Worm (Caenorhabditis elegans): ENCODE results near the gene F47B8.10.

F47B8.10 gene

DNA sequence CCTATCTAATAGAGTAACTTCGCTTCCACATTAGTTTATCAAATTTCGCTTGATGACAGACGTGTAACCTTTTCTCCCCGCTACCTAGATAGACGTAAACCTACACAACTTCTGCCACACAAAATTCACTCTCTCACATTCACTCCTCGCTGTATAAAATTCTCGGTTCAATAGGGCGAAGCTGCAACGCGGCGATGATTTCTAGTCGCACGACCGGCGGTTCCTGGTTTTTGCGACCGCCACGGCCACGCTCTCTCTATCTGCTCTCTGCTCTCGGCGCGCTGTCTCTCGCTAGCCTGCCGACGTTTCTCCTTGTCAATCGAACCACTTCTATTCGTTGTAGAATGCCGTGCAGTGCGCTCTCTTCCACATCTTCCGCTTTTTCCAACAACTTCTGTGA is 9.2 kb downstream of the F47B8.10 start:
- TF ChIP-seq tab-1 (GFP tag; IDR thresholded peaks at IDR 0.05) (no peak), flt-1 (GFP tag; IDR thresholded peaks at IDR 0.05) (peak; percentile 35; the same call in 1 of the 2 replicates)

DNA sequence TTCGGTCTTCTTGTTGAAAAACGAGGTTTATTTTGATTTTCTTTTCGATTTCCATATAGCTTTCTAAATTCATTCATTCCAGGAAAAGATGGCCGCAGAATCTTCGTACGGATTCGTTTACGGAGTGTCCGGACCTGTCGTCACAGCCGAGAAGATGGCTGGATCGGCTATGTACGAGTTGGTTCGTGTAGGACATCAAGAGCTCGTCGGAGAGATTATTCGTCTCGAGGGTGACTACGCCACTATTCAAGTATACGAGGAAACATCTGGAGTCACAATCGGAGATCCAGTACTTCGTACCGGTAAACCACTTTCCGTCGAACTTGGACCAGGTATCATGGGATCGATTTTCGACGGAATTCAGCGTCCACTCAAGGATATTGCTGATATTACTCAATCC is 9.9 kb downstream of the F47B8.10 start, which contains the start of gene vha-13:
TSS of gene vha-13 (plus strand) at position 81 of the 400 bp plus-strand sequence.
- TF ChIP-seq ref-1 (GFP tag; conservative IDR thresholded peaks at IDR 0.05) = no peak
- TF ChIP-seq T22C8.4 (GFP tag; IDR thresholded peaks at IDR 0.05) = no peak
- no peak for TF ChIP-seq ztf-23 (GFP tag; IDR thresholded peaks at IDR 0.05)
- no peak for TF ChIP-seq cog-1 (tag; optimal IDR thresholded peaks at IDR 0.05)
- TF ChIP-seq klf-2 (GFP tag; conservative IDR thresholded peaks at IDR 0.05) = no peak
- no peak for TF ChIP-seq ztf-29 (GFP tag; IDR thresholded peaks at IDR 0.05)
- TF ChIP-seq tab-1 (GFP tag; IDR thresholded peaks at IDR 0.05) = no peak
- no peak for TF ChIP-seq flt-1 (GFP tag; IDR thresholded peaks at IDR 0.05)
- no peak for TF ChIP-seq med-1 (GFP tag; optimal IDR thresholded peaks at IDR 0.05; ENCODE audit: insufficient read depth)

DNA sequence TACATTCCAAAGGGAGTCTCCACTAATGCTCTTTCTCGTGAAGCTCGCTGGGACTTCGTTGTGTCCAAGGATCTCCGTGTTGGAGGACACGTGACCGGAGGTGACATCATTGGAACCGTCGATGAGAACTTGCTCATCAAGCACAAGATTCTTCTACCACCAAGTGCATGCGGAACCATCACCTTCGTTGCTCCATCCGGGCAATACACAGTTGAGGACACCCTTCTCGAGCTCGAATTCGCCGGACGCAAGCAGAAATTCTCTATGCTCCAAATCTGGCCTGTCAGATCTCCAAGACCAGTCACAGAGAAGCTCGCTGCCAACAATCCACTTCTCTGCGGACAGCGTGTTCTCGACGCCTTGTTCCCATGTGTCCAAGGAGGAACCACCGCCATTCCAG is 10.3 kb downstream of the F47B8.10 start:
- no peak for TF ChIP-seq ref-1 (GFP tag; conservative IDR thresholded peaks at IDR 0.05)
- 0 out of 2 replicates have a peak, but pooled peaks have one; percentile 57 for TF ChIP-seq flt-1 (GFP tag; IDR thresholded peaks at IDR 0.05)

DNA sequence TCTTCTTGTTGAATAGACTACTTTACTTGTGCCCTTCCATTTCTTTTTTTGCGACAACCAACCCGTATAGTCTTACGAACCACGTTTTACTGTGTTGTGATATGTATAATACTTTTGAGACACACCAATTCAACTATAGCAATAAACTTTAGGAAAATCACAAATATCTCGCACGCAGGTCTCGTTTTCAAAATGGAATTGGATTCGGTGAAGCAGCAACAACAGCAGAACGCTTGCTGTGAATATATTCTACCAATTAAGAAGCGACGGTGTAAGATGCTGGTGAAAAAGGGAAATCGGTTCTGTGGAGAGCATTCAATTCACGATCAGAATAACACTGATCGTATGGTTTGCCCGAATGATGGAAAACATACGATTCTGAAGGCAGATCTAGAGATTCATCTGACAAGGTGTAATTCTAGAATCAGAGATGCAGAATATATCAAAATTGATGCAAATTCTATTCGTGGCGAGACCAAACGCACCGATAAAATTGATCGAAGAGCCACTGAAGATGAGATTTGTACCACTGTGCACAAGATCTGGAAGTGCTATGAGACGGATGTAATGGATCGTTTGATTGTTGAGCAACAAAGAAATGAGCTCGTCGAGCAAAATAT is 12.6 kb downstream of the F47B8.10 start, which contains the start of gene Y49A3A.3:
TSS of gene Y49A3A.3 (plus strand) at position 153 of the 620 bp plus-strand sequence.
- TF ChIP-seq T22C8.4 (GFP tag; IDR thresholded peaks at IDR 0.05) = no peak
- no peak for TF ChIP-seq tab-1 (GFP tag; IDR thresholded peaks at IDR 0.05)
- TF ChIP-seq klf-2 (GFP tag; conservative IDR thresholded peaks at IDR 0.05) = no peak
- no peak for TF ChIP-seq flt-1 (GFP tag; IDR thresholded peaks at IDR 0.05)
- TF ChIP-seq ztf-23 (GFP tag; IDR thresholded peaks at IDR 0.05) = no peak
- no peak for TF ChIP-seq med-1 (GFP tag; optimal IDR thresholded peaks at IDR 0.05; ENCODE audit: insufficient read depth)
- no peak for TF ChIP-seq cog-1 (tag; optimal IDR thresholded peaks at IDR 0.05)
- no peak for TF ChIP-seq ztf-29 (GFP tag; IDR thresholded peaks at IDR 0.05)
- no peak for TF ChIP-seq ref-1 (GFP tag; conservative IDR thresholded peaks at IDR 0.05)

DNA sequence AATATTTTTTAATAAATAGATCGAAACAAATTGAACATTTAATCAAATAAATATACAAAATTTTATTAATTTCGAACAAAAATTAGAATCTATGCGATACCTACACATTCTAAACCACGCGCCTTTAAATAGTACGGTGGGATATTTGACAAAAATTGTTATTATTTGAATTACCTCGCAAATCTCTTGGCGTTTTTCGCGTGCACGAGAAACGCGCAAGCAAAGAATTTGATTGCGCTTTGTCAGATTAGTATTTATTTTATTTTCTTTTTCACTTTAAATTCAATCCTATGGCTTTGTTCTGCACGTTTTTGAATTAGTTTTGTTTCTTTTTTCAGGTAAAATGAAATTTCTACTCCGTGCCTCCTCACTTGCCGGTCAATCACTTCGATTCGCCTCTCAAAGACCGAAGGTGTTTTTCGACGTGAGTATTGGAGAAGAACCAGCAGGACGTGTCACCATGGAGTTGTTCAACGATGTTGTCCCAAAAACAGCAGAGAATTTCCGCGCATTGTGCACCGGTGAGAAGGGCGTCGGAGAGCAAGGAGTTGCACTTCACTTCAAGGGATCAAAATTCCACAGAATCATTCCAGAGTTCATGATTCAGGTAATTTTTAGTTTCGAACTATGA is 14.1 kb downstream of the F47B8.10 start, which contains the start of gene cyn-1:
TSS of gene cyn-1 (plus strand) at position 339 of the 631 bp plus-strand sequence.
- TF ChIP-seq cog-1 (tag; optimal IDR thresholded peaks at IDR 0.05) (peak; percentile 2), ref-1 (GFP tag; conservative IDR thresholded peaks at IDR 0.05) (no peak), med-1 (GFP tag; optimal IDR thresholded peaks at IDR 0.05; ENCODE audit: insufficient read depth) (no peak), tab-1 (GFP tag; IDR thresholded peaks at IDR 0.05) (no peak), flt-1 (GFP tag; IDR thresholded peaks at IDR 0.05) (0 out of 2 replicates have a peak, but pooled peaks have one; percentile 34), T22C8.4 (GFP tag; IDR thresholded peaks at IDR 0.05) (no peak), ztf-29 (GFP tag; IDR thresholded peaks at IDR 0.05) (no peak), ztf-23 (GFP tag; IDR thresholded peaks at IDR 0.05) (no peak), klf-2 (GFP tag; conservative IDR thresholded peaks at IDR 0.05) (no peak)

DNA sequence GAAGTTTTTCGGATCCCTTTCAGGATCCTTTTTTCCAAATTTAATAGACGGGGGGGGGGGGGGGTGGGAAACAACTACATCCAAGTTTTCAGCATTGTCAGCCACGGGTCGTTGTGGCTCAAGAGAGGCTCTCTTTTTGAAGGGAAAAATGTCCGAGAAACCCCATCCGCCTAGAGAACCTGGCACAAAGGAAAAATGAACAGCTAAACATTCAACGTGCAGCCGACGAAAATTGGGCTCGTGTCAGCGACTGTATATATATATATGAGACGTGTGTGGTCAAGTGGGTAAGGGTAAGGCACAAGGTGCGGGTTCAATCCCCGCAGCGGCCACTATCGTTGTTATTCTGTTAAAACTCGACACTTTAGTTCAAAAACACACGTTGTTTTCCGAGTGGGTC is 16.8 kb downstream of the F47B8.10 start, which contains the start of gene Y49A3A.4:
TSS of gene Y49A3A.4 (minus strand) at position 314 of the 400 bp plus-strand sequence.
- TF ChIP-seq cog-1 (tag; optimal IDR thresholded peaks at IDR 0.05) (no peak), ref-1 (GFP tag; conservative IDR thresholded peaks at IDR 0.05) (no peak), flt-1 (GFP tag; IDR thresholded peaks at IDR 0.05) (no peak), klf-2 (GFP tag; conservative IDR thresholded peaks at IDR 0.05) (no peak), tab-1 (GFP tag; IDR thresholded peaks at IDR 0.05) (no peak), ztf-29 (GFP tag; IDR thresholded peaks at IDR 0.05) (no peak), med-1 (GFP tag; optimal IDR thresholded peaks at IDR 0.05; ENCODE audit: insufficient read depth) (no peak)

DNA sequence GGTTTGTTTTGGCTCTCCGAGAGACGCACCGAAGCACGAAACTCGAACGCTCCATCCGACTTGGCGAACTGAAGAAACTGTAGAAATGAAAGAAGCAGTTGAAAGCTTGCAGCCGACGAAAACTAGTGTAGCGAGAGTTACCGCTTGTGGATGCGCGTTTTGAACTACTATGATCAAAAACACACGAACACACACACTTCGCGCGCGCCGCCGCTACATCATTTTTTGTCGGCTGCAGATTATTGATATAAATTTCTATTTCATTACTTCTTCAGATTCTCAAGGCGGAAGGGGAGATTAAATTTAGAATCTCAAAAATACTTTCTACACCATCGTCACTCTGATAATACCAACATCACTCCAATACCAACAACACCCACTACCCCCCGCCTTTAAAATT is 20.2 kb downstream of the F47B8.10 start:
- TF ChIP-seq flt-1 (GFP tag; IDR thresholded peaks at IDR 0.05) = no peak
- TF ChIP-seq tab-1 (GFP tag; IDR thresholded peaks at IDR 0.05) = no peak
- TF ChIP-seq ztf-23 (GFP tag; IDR thresholded peaks at IDR 0.05) = no peak
- TF ChIP-seq T22C8.4 (GFP tag; IDR thresholded peaks at IDR 0.05) = no peak
- no peak for TF ChIP-seq ztf-29 (GFP tag; IDR thresholded peaks at IDR 0.05)
- TF ChIP-seq cog-1 (tag; optimal IDR thresholded peaks at IDR 0.05) = no peak
- TF ChIP-seq klf-2 (GFP tag; conservative IDR thresholded peaks at IDR 0.05) = no peak
- no peak for TF ChIP-seq med-1 (GFP tag; optimal IDR thresholded peaks at IDR 0.05; ENCODE audit: insufficient read depth)
- no peak for TF ChIP-seq ref-1 (GFP tag; conservative IDR thresholded peaks at IDR 0.05)

DNA sequence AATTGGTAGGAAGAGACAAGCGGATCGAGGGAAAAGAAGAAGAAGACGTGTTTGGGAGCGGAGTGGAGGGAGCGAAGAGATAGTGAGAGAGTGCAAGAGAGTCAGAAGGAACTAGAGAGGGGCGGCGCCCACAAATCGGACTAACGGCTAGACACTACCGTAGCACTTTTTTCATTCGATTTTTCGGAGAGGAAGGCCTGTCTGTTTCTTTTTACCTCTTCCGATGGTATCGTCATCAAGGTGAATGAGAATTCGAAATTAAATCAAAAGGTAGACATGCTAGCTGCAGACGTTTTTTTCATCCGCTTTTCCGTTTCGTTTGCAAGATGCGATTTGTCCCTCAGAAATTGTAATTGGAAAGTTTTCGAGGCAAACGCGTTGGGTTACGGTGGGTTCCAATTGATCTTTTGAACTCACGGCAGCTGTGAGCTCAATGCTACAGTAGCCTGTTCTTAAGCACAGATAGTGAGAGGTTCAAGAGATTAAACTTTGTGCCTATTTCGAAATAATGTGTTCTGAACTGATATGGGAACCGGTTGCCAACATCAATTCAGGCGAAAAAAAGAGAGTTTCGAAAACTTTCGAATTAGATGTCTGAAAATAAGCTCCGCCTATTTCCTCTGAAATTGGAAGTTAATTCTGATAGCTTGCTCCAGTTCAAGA is 22.9 kb downstream of the F47B8.10 start:
- TF ChIP-seq tab-1 (GFP tag; IDR thresholded peaks at IDR 0.05) = no peak
- no peak for TF ChIP-seq ztf-23 (GFP tag; IDR thresholded peaks at IDR 0.05)
- TF ChIP-seq cog-1 (tag; optimal IDR thresholded peaks at IDR 0.05) = no peak
- no peak for TF ChIP-seq med-1 (GFP tag; optimal IDR thresholded peaks at IDR 0.05; ENCODE audit: insufficient read depth)
- TF ChIP-seq klf-2 (GFP tag; conservative IDR thresholded peaks at IDR 0.05) = no peak
- no peak for TF ChIP-seq flt-1 (GFP tag; IDR thresholded peaks at IDR 0.05)
- TF ChIP-seq ref-1 (GFP tag; conservative IDR thresholded peaks at IDR 0.05) = no peak
- TF ChIP-seq T22C8.4 (GFP tag; IDR thresholded peaks at IDR 0.05) = no peak
- no peak for TF ChIP-seq ztf-29 (GFP tag; IDR thresholded peaks at IDR 0.05)

DNA sequence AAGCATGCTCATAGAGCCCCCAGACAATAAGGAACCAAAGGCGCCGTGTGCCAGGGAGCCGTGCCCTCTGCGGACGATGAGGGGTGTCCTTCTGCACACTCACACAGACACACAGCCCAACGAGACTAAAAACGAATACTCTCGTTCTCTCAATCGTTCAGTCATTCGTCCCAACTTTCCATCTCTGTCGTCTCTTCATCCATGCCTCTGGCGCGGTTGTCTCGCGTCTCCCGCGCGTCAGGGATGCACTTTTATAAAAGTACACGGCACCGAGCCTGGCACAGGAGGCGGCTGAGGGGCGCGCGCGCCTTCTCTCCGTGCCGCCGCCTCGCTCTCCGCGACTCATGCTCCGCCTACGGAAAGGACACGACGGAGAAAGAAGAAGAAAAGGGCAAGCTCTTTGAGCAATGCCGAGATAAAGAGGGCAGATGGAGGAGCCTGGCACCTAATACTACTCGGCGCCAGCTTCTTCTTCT is 24.8 kb downstream of the F47B8.10 start:
- TF ChIP-seq cog-1 (tag; optimal IDR thresholded peaks at IDR 0.05) (no peak), ztf-23 (GFP tag; IDR thresholded peaks at IDR 0.05) (no peak), T22C8.4 (GFP tag; IDR thresholded peaks at IDR 0.05) (no peak), med-1 (GFP tag; optimal IDR thresholded peaks at IDR 0.05; ENCODE audit: insufficient read depth) (no peak), klf-2 (GFP tag; conservative IDR thresholded peaks at IDR 0.05) (no peak), flt-1 (GFP tag; IDR thresholded peaks at IDR 0.05) (no peak), tab-1 (GFP tag; IDR thresholded peaks at IDR 0.05) (no peak), ref-1 (GFP tag; conservative IDR thresholded peaks at IDR 0.05) (no peak), ztf-29 (GFP tag; IDR thresholded peaks at IDR 0.05) (no peak)

Measured in whole organism, midembryonic.